Worm (Caenorhabditis elegans) whole organism, young adult: ENCODE results near the gene grwd-1.

Experiments used
- C06A6.2 ChIP-seq: fragments of 200-800 bp; sonication (Bioruptor generic); conservative IDR thresholded peaks from 2 replicates; pipeline ENCODE4 v1.3.6; 2022; ENCODE audit warnings: missing genetic modification characterization, missing compliant biosample characterization
- Y67H2A.10 ChIP-seq: fragments of 200-800 bp; sonication (Bioruptor generic); conservative IDR thresholded peaks from 2 replicates; pipeline ENCODE4 v1.3.6; 2022; ENCODE audit warnings: missing genetic modification reagents, missing genetic modification characterization, missing compliant biosample characterization
- gei-17 ChIP-seq: fragments of 200-800 bp; sonication (Bioruptor generic); optimal IDR thresholded peaks from 2 replicates; lab custom pipeline; 2018; ENCODE audit warnings: mild to moderate bottlenecking, missing genetic modification characterization, missing compliant biosample characterization
- him-1 ChIP-seq: sonication (generic microtip); optimal IDR thresholded peaks from 2 replicates; lab custom pipeline; 2016; ENCODE audit warnings: missing genotype, missing genetic modification reagents, missing genetic modification characterization, missing compliant biosample characterization

- no peak for TF ChIP-seq Y67H2A.10 (GFP tag; lab: Robert Waterston, UW)
- TF ChIP-seq C06A6.2 (GFP tag; lab: Robert Waterston, UW), result no peak
- TF ChIP-seq gei-17 (GFP tag; lab: Kevin White, UChicago), result no peak
- no peak for TF ChIP-seq him-1 (tag; lab: Kevin White, UChicago)
These were observed at the start of gene grwd-1, which contains the start of gene rbm-42 for ce11 chrIII:5153137-5153536.
